Worm (Caenorhabditis elegans) whole organism, early embryonic: ENCODE measurements around the gene clec-3.

Experiments used
- B0310.2 ChIP-seq: sonication (generic microtip); optimal IDR thresholded peaks from 2 replicates; lab custom pipeline; 2016; ENCODE audit warnings: mild to moderate bottlenecking, missing genetic modification characterization, missing compliant biosample characterization
- F13C5.2 ChIP-seq: sonication (generic microtip); optimal IDR thresholded peaks from 2 replicates; lab custom pipeline; 2017; ENCODE audit warnings: mild to moderate bottlenecking, missing genetic modification characterization, inconsistent platforms, missing compliant biosample characterization
- aly-1 ChIP-seq: sonication (generic microtip); optimal IDR thresholded peaks from 2 replicates; lab custom pipeline; 2016; ENCODE audit warnings: missing genetic modification characterization, missing compliant biosample characterization
- ama-1 ChIP-seq: fragments of 150-350 bp; optimal IDR thresholded peaks from 2 replicates; lab custom pipeline; 2014
- ceh-13 ChIP-seq: fragments of 200-800 bp; sonication (Bioruptor generic); optimal IDR thresholded peaks from 2 replicates; lab custom pipeline; 2018; ENCODE audit warnings: mild to moderate bottlenecking, missing genetic modification characterization, missing compliant biosample characterization
- ceh-36 ChIP-seq: sonication (generic microtip); optimal IDR thresholded peaks from 2 replicates; lab custom pipeline; 2016; ENCODE audit warnings: missing genetic modification characterization, inconsistent platforms, missing compliant biosample characterization
- ets-7 ChIP-seq: sonication (generic microtip); optimal IDR thresholded peaks from 2 replicates; lab custom pipeline; 2016; ENCODE audit warnings: missing genotype, missing genetic modification characterization, missing compliant biosample characterization
- flt-1 ChIP-seq: fragments of 200-800 bp; sonication (Bioruptor generic); IDR thresholded peaks from 2 replicates; pipeline ENCODE4 v1.3.6; 2022; ENCODE audit warnings: missing genetic modification characterization, missing compliant biosample characterization
- hmbx-1 ChIP-seq: sonication (generic microtip); optimal IDR thresholded peaks from 2 replicates; lab custom pipeline; 2016; ENCODE audit warnings: mild to moderate bottlenecking, missing genetic modification characterization, missing compliant biosample characterization
- hmg-4 ChIP-seq: fragments of 200-800 bp; sonication (Bioruptor generic); optimal IDR thresholded peaks from 2 replicates; lab custom pipeline; 2018; ENCODE audit warnings: mild to moderate bottlenecking, missing genetic modification characterization, missing compliant biosample characterization
- hnd-1 ChIP-seq: sonication (generic microtip); optimal IDR thresholded peaks from 2 replicates; lab custom pipeline; 2016; ENCODE audit warnings: missing genetic modification characterization, missing compliant biosample characterization
- pes-1 ChIP-seq: fragments of 200-800 bp; sonication (Bioruptor generic); IDR thresholded peaks from 2 replicates; pipeline ENCODE4 v1.3.6; 2022; ENCODE audit warnings: missing genetic modification reagents, missing genetic modification characterization, missing compliant biosample characterization
- scrt-1 ChIP-seq: fragments of 200-800 bp; sonication (Bioruptor generic); IDR thresholded peaks from 2 replicates; pipeline ENCODE4 v1.3.6; 2022; ENCODE audit warnings: missing genetic modification characterization, missing compliant biosample characterization
- sea-1 ChIP-seq: fragments of 200-800 bp; sonication (Bioruptor generic); conservative IDR thresholded peaks from 2 replicates; pipeline ENCODE4 v1.3.6; 2022; ENCODE audit warnings: missing genetic modification characterization, missing compliant biosample characterization
- tbx-11 ChIP-seq: fragments of 200-800 bp; sonication (Bioruptor generic); IDR thresholded peaks from 2 replicates; pipeline ENCODE4 v1.3.6; 2022; ENCODE audit warnings: missing genetic modification characterization, missing compliant biosample characterization
- tbx-37 ChIP-seq: fragments of 200-800 bp; sonication (Bioruptor generic); conservative IDR thresholded peaks from 2 replicates; pipeline ENCODE4 v1.3.6; 2022; ENCODE audit warnings: missing genetic modification reagents, missing genetic modification characterization, missing compliant biosample characterization
- tra-4 ChIP-seq: sonication (generic microtip); optimal IDR thresholded peaks from 2 replicates; lab custom pipeline; 2017; ENCODE audit warnings: missing genetic modification characterization, missing compliant biosample characterization

Gene clec-3

ce11 chrII:3063366-3063765 is 43.7 kb upstream of the clec-3 start:
- no peak for TF ChIP-seq ets-7

- TF ChIP-seq ets-7 (no peak), ceh-13 (GFP tag; lab: Kevin White, UChicago) (no peak), ceh-36 (tag; lab: Kevin White, UChicago) (no peak), ama-1 (lab: Kevin White, UChicago) (no peak), aly-1 (no peak), tra-4 (no peak), F13C5.2 (tag; lab: Kevin White, UChicago) (no peak), hnd-1 (tag; lab: Kevin White, UChicago) (no peak), hmg-4 (no peak)
Observed at ce11 chrII:3062876-3063275, 43.2 kb upstream of the clec-3 start.

- TF ChIP-seq ceh-13 (GFP tag; lab: Kevin White, UChicago) (no peak), B0310.2 (no peak), scrt-1 (GFP tag; lab: Robert Waterston, UW) (0 out of 2 replicates have a peak, but pooled peaks have one; percentile 9), hmg-4 (no peak), pes-1 (GFP tag; lab: Robert Waterston, UW) (0 out of 2 replicates have a peak, but pooled peaks have one; percentile 26), tbx-11 (GFP tag; lab: Robert Waterston, UW) (no peak)
Observed at ce11 chrII:3062222-3062621, 42.5 kb upstream of the clec-3 start.

ce11 chrII:3061605-3062004 is 41.9 kb upstream of the clec-3 start:
- TF ChIP-seq tbx-11 (GFP tag; lab: Robert Waterston, UW): no peak
- TF ChIP-seq ceh-36 (tag; lab: Kevin White, UChicago): no peak
- no peak for TF ChIP-seq hmbx-1
- no peak for TF ChIP-seq B0310.2
- no peak for TF ChIP-seq tra-4
- no peak for TF ChIP-seq pes-1 (GFP tag; lab: Robert Waterston, UW)
- no peak for TF ChIP-seq hmg-4
- TF ChIP-seq tbx-37 (GFP tag; lab: Robert Waterston, UW): no peak
- TF ChIP-seq ets-7: no peak
- TF ChIP-seq flt-1 (GFP tag; lab: Robert Waterston, UW): no peak
- no peak for TF ChIP-seq F13C5.2 (tag; lab: Kevin White, UChicago)
- no peak for TF ChIP-seq sea-1

ce11 chrII:3060782-3061181 is 41.1 kb upstream of the clec-3 start, which contains the start of gene Y25C1A.6:
TSS of gene Y25C1A.6 (plus strand) at chrII:3061082.
- no peak for TF ChIP-seq hmg-4
- no peak for TF ChIP-seq tbx-11 (GFP tag; lab: Robert Waterston, UW)

- TF ChIP-seq aly-1 (no peak), tbx-11 (GFP tag; lab: Robert Waterston, UW) (no peak), B0310.2 (no peak), sea-1 (no peak), ceh-36 (tag; lab: Kevin White, UChicago) (no peak), pes-1 (GFP tag; lab: Robert Waterston, UW) (no peak), tra-4 (no peak), hmbx-1 (no peak), hnd-1 (tag; lab: Kevin White, UChicago) (no peak), hmg-4 (no peak), F13C5.2 (tag; lab: Kevin White, UChicago) (no peak), ceh-13 (GFP tag; lab: Kevin White, UChicago) (no peak), ama-1 (lab: Kevin White, UChicago) (no peak), ets-7 (no peak), scrt-1 (GFP tag; lab: Robert Waterston, UW) (no peak)
Observed at ce11 chrII:3056266-3056872, 36.7 kb upstream of the clec-3 start, which contains the start of gene lin-8. TSS of gene lin-8 (plus strand) at chrII:3056822.

ce11 chrII:3055531-3055930 is 35.8 kb upstream of the clec-3 start:
- TF ChIP-seq pes-1 (GFP tag; lab: Robert Waterston, UW): no peak
- TF ChIP-seq F13C5.2 (tag; lab: Kevin White, UChicago): peak; percentile 49
- peak; percentile 9 for TF ChIP-seq ceh-36 (tag; lab: Kevin White, UChicago)
- TF ChIP-seq aly-1: peak; percentile 9
- TF ChIP-seq ama-1 (lab: Kevin White, UChicago): no peak
- peak; percentile 44 for TF ChIP-seq hmg-4

- no peak for TF ChIP-seq tbx-11 (GFP tag; lab: Robert Waterston, UW)
- TF ChIP-seq aly-1: peak; percentile 36
Observed at ce11 chrII:3054622-3055021, 34.9 kb upstream of the clec-3 start.

ce11 chrII:3054221-3054620 is 34.5 kb upstream of the clec-3 start, which contains the start of gene lido-13:
TSS of gene lido-13 (minus strand) at chrII:3054321.
- no peak for TF ChIP-seq flt-1 (GFP tag; lab: Robert Waterston, UW)
- no peak for TF ChIP-seq tbx-11 (GFP tag; lab: Robert Waterston, UW)
- no peak for TF ChIP-seq B0310.2
- no peak for TF ChIP-seq ets-7
- no peak for TF ChIP-seq ama-1 (lab: Kevin White, UChicago)
- no peak for TF ChIP-seq scrt-1 (GFP tag; lab: Robert Waterston, UW)
- TF ChIP-seq ceh-13 (GFP tag; lab: Kevin White, UChicago): no peak
- no peak for TF ChIP-seq pes-1 (GFP tag; lab: Robert Waterston, UW)
- TF ChIP-seq hmbx-1: no peak
- TF ChIP-seq F13C5.2 (tag; lab: Kevin White, UChicago): no peak
- TF ChIP-seq hmg-4: no peak
- no peak for TF ChIP-seq tbx-37 (GFP tag; lab: Robert Waterston, UW)
- TF ChIP-seq ceh-36 (tag; lab: Kevin White, UChicago): no peak
